Fruit fly (Drosophila melanogaster): ENCODE results near the gene C1GalTA.
A peak's percentile ranks its signal among the peaks of the same experiment; 100 is the strongest.

C1GalTA gene

DNA sequence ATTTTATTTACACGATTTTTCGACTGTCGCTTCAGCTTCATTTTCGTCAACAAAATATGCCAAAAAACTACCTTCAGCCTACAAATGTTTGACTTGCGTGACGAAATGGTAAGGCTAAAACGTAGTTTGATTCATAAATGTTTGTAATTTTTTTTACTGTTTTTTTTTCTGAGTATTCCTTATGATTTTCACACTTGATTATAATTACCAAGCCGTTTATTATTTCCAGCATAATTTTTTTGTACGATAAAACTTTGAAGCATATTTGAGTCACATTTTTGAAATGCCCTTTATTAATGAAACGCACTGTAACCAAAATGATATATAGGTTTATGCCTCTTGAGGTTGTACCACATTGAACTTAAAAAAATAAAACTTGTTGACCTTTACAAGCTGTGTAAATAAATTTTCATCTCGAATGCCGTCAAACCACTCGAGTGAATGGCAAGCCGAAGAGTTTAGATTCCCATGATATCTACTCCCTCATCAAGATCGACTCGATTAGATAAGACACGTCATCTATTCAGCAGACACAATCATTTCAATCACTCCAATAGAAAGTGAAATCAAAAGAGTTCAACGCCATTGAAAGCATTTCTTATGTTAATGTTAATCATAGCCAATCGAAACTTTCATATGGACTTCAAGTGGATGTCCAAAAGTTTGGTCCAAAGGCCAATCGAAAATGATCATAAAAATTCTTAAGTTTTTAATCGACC is 31.7 kb upstream of the C1GalTA start (continued):
- no peak for TF ChIP-seq CG33557 (GFP tag; optimal IDR thresholded peaks at IDR 0.05)
- peak; percentile 29 for TF ChIP-seq slp2 (GFP tag; optimal IDR thresholded peaks at IDR 0.05)
- TF ChIP-seq Ptx1 (GFP tag; IDR thresholded peaks at IDR 0.05): peak; percentile 62
- no peak for TF ChIP-seq CG9609 (GFP tag; optimal IDR thresholded peaks at IDR 0.05)
- peak; percentile 6 for TF ChIP-seq CG12942 (GFP tag; optimal IDR thresholded peaks at IDR 0.05)
- peak; percentile 44 for TF ChIP-seq CG12659 (GFP tag; optimal IDR thresholded peaks at IDR 0.05)
- TF ChIP-seq CG10274 (GFP tag; optimal IDR thresholded peaks at IDR 0.05): no peak
- peak; percentile 29 for TF ChIP-seq CG12155 (GFP tag; optimal IDR thresholded peaks at IDR 0.05)
- TF ChIP-seq lmd (GFP tag; IDR thresholded peaks at IDR 0.05): peak; percentile 62; the same call in 1 of the 2 replicates
- peak; percentile 44 for TF ChIP-seq maf-S (GFP tag; optimal IDR thresholded peaks at IDR 0.05)
- TF ChIP-seq eve (GFP tag; optimal IDR thresholded peaks at IDR 0.05): peak in 1 of 2 experiments; percentile 57
- peak; percentile 38 for TF ChIP-seq scrt (GFP tag; optimal IDR thresholded peaks at IDR 0.05)
- TF ChIP-seq CG7372 (GFP tag; IDR thresholded peaks at IDR 0.05): peak; percentile 47; the same call in 1 of the 2 replicates
- peak; percentile 73 for TF ChIP-seq row (GFP tag; IDR thresholded peaks at IDR 0.05)
- peak in 1 of 2 experiments; percentile 23 for TF ChIP-seq bsh (GFP tag; optimal IDR thresholded peaks at IDR 0.05)
- TF ChIP-seq Nf-YB (GFP tag; optimal IDR thresholded peaks at IDR 0.05): peak; percentile 11
- no peak for TF ChIP-seq Oaz (GFP tag; IDR thresholded peaks at IDR 0.05)
- TF ChIP-seq ase (GFP tag; IDR thresholded peaks at IDR 0.05): peak; percentile 45; the same call in 1 of the 3 replicates
- TF ChIP-seq CG18011 (GFP tag; optimal IDR thresholded peaks at IDR 0.05): peak; percentile 2
- TF ChIP-seq E2f1 (GFP tag; IDR thresholded peaks at IDR 0.05): 0 out of 2 replicates have a peak, but pooled peaks have one; percentile 35
- peak; percentile 20 for TF ChIP-seq gcm (GFP tag; optimal IDR thresholded peaks at IDR 0.05)
- peak; percentile 5 for TF ChIP-seq tin (GFP tag; optimal IDR thresholded peaks at IDR 0.05)
- TF ChIP-seq Rfx (GFP tag; IDR thresholded peaks at IDR 0.05): peak; percentile 76
- TF ChIP-seq org-1 (GFP tag; optimal IDR thresholded peaks at IDR 0.05): peak; percentile 28
- TF ChIP-seq CG32532 (GFP tag; IDR thresholded peaks at IDR 0.05): peak; percentile 50; the same call in 1 of the 2 replicates
- no peak for TF ChIP-seq CG18476 (GFP tag; optimal IDR thresholded peaks at IDR 0.05)
- peak; percentile 62 for TF ChIP-seq gro (GFP tag; optimal IDR thresholded peaks at IDR 0.05)
- no peak for TF ChIP-seq pros (GFP tag; optimal IDR thresholded peaks at IDR 0.05)
- no peak for TF ChIP-seq da (GFP tag; optimal IDR thresholded peaks at IDR 0.05)
- TF ChIP-seq peb (GFP tag; IDR thresholded peaks at IDR 0.05): no peak
- TF ChIP-seq CG14050 (GFP tag; IDR thresholded peaks at IDR 0.05): peak; percentile 25; the same call in 1 of the 3 replicates
- peak; percentile 13 for TF ChIP-seq CG8944 (GFP tag; optimal IDR thresholded peaks at IDR 0.05)
- peak; percentile 40 for TF ChIP-seq CG12299 (tag; optimal IDR thresholded peaks at IDR 0.05)
- TF ChIP-seq Ets65A (GFP tag): peak; percentile 51
- TF ChIP-seq CG4730 (GFP tag; IDR thresholded peaks at IDR 0.05): no peak
- peak; percentile 42; the same call in 1 of the 3 replicates for TF ChIP-seq CG7357 (GFP tag; IDR thresholded peaks at IDR 0.05)
- TF ChIP-seq lola (GFP tag; optimal IDR thresholded peaks at IDR 0.05): no peak
- no peak for TF ChIP-seq CG42726 (GFP tag; IDR thresholded peaks at IDR 0.05; ENCODE audit: partially characterized antibody)
- no peak for TF ChIP-seq CG4360 (GFP tag; IDR thresholded peaks at IDR 0.05)
- TF ChIP-seq YL-1 (GFP tag; optimal IDR thresholded peaks at IDR 0.05): no peak
- peak; percentile 46 for TF ChIP-seq CG9817 (tag; optimal IDR thresholded peaks at IDR 0.05)
- TF ChIP-seq btn (GFP tag; optimal IDR thresholded peaks at IDR 0.05): no peak
- TF ChIP-seq Med (GFP tag): peak; percentile 89
- TF ChIP-seq fru (optimal IDR thresholded peaks at IDR 0.05): no peak
- TF ChIP-seq ac (GFP tag; optimal IDR thresholded peaks at IDR 0.05): no peak
- peak; percentile 31; the same call in 1 of the 3 replicates for TF ChIP-seq Dbx (GFP tag; IDR thresholded peaks at IDR 0.05)
- no peak for TF ChIP-seq ara (GFP tag; IDR thresholded peaks at IDR 0.05)
- TF ChIP-seq CG2120 (GFP tag; optimal IDR thresholded peaks at IDR 0.05): peak; percentile 49
- TF ChIP-seq cato (GFP tag; optimal IDR thresholded peaks at IDR 0.05; ENCODE audit: borderline replicate concordance): no peak
- no peak for TF ChIP-seq CrebB (tag; optimal IDR thresholded peaks at IDR 0.05)

Measured in whole organism, embryonic.